Worm (Caenorhabditis elegans) whole organism, L3 larva: ENCODE results near the gene C01G10.1.

Experiments used
- R02D3.7 ChIP-seq: fragments of 150-350 bp; optimal IDR thresholded peaks from 2 replicates; lab custom pipeline; 2014; ENCODE audit warnings: missing biosample characterization, missing genetic modification characterization
- pha-4 ChIP-seq: fragments of 150-350 bp; optimal IDR thresholded peaks from 2 replicates; lab custom pipeline; 2014; ENCODE audit warnings: missing biosample characterization, missing genetic modification reagents, missing genetic modification characterization

DNA sequence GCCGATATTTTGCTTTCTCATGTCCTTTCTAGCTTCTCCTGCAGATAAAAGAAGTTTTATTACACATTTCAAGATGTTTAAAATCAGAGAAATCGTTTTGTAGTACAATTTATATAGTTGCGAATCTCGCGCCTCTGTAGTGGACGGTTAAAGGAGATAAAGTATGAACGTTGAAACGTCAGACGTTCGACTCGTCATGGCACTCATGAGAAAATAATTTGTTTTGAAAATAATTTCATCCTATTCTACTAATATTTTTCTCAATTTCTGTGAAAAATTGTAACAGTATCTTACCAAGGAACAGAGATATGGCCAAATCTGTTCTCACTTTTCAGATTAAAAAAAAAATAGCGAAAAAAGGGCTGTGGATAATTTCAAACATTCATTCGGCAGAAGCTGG is 48.2 kb downstream of the C01G10.1 start, which contains the start of gene T09F5.20:
- TF ChIP-seq R02D3.7 (tag; lab: Kevin White, UChicago) (no peak), pha-4 (tag; lab: Kevin White, UChicago) (no peak)
